Worm (Caenorhabditis elegans): ENCODE measurements around the gene nhr-176.

The nhr-176 gene

ce11 chrV:16061993-16062392 lies 9.1 kb upstream of the nhr-176 start, which contains the start of gene fbxa-100:
fbxa-100 (minus strand) TSS chrV:16062093.
- TF ChIP-seq mes-4 (tag; optimal IDR thresholded peaks at IDR 0.05) (no peak), B0019.2 (GFP tag; conservative IDR thresholded peaks at IDR 0.05) (no peak), snpc-1.3 (tag; optimal IDR thresholded peaks at IDR 0.05; ENCODE audit: insufficient read depth) (no peak), madf-3 (GFP tag; IDR thresholded peaks at IDR 0.05) (no peak), nhr-179 (tag; optimal IDR thresholded peaks at IDR 0.05) (no peak), aptf-3 (GFP tag; IDR thresholded peaks at IDR 0.05) (no peak), tbx-9 (tag; optimal IDR thresholded peaks at IDR 0.05; ENCODE audit: borderline replicate concordance) (no peak), atf-7 (tag; optimal IDR thresholded peaks at IDR 0.05) (no peak), rpc-1 (optimal IDR thresholded peaks at IDR 0.05) (no peak), rpc-1 (tag; optimal IDR thresholded peaks at IDR 0.05) (no peak), B0261.1 (tag; optimal IDR thresholded peaks at IDR 0.05) (no peak)

- TF ChIP-seq nhr-120 (GFP tag; IDR thresholded peaks at IDR 0.05) (no peak), ceh-27 (GFP tag; optimal IDR thresholded peaks at IDR 0.05) (no peak), lir-1 (GFP tag; conservative IDR thresholded peaks at IDR 0.05) (no peak), F23B12.7 (tag; optimal IDR thresholded peaks at IDR 0.05; ENCODE audit: insufficient read depth) (no peak), ztf-26 (tag; optimal IDR thresholded peaks at IDR 0.05) (no peak), aptf-2 (GFP tag; conservative IDR thresholded peaks at IDR 0.05) (no peak)
Observed at ce11 chrV:16062788-16063187, 8.3 kb upstream of the nhr-176 start, which contains the start of gene F14H3.14. F14H3.14 (minus strand) TSS chrV:16062888.

- TF ChIP-seq ztf-22 (GFP tag; optimal IDR thresholded peaks at IDR 0.05) (no peak), ets-4 (GFP tag; optimal IDR thresholded peaks at IDR 0.05) (no peak), dpff-1 (tag; optimal IDR thresholded peaks at IDR 0.05) (no peak), let-526 (GFP tag; IDR thresholded peaks at IDR 0.05) (no peak), gei-17 (GFP tag; optimal IDR thresholded peaks at IDR 0.05) (no peak), pbrm-1 (GFP tag; IDR thresholded peaks at IDR 0.05) (no peak), cebp-2 (GFP tag; IDR thresholded peaks at IDR 0.05) (no peak), rec-8 (tag; optimal IDR thresholded peaks at IDR 0.05) (no peak), efl-1 (GFP tag; optimal IDR thresholded peaks at IDR 0.05) (no peak), ceh-79 (tag; optimal IDR thresholded peaks at IDR 0.05) (no peak), nfyb-1 (GFP tag; IDR thresholded peaks at IDR 0.05) (no peak), Y79H2A.3 (GFP tag; conservative IDR thresholded peaks at IDR 0.05) (no peak), nhr-90 (tag; optimal IDR thresholded peaks at IDR 0.05) (no peak)
Observed at ce11 chrV:16068938-16069337, 2.2 kb upstream of the nhr-176 start, which contains the start of gene cyp-35D1. cyp-35D1 (plus strand) TSS chrV:16069238.

ce11 chrV:16073856-16074255 lies 2.7 kb downstream of the nhr-176 start, which contains the start of gene srj-10:
srj-10 (minus strand) TSS chrV:16073956.
- no peak for TF ChIP-seq egl-18 (GFP tag; IDR thresholded peaks at IDR 0.05)
- no peak for TF ChIP-seq Y79H2A.3 (GFP tag; conservative IDR thresholded peaks at IDR 0.05)
- TF ChIP-seq let-607 (tag; optimal IDR thresholded peaks at IDR 0.05) = no peak
- no peak for TF ChIP-seq madf-8 (GFP tag; conservative IDR thresholded peaks at IDR 0.05)
- no peak for TF ChIP-seq ZK185.1 (tag; optimal IDR thresholded peaks at IDR 0.05; ENCODE audit: poor library complexity, severe bottlenecking)
- TF ChIP-seq tbp1 (GFP tag; optimal IDR thresholded peaks at IDR 0.05) = no peak
- no peak for TF ChIP-seq sdz-38 (tag; optimal IDR thresholded peaks at IDR 0.05)
- no peak for TF ChIP-seq B0336.3 (GFP tag; IDR thresholded peaks at IDR 0.05)

Measured in whole organism, young adult.